Worm (Caenorhabditis elegans): ENCODE measurements around the gene Y39G8B.13.

DNA sequence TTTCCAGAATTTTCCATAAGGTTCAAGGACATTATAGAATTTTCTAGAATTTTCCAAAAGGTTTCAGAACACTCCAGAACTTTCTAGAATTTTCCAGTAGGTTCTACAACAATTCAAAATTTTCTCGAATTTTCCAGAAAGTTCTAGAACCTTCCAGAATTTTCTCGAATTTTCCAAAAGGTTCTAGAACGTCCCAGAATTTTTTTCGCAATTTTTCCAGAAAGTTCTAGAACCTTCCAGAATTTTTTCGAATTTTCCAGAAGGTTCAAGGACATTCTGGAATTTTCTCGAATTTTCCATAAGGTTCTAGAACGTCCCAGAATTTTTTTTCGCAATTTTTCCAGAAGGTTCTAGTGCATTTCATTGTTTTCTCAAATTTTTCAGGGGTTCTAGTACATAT lies 5.1 kb downstream of the Y39G8B.13 start:
- TF ChIP-seq unc-39 (tag; optimal IDR thresholded peaks at IDR 0.05) = no peak
- TF ChIP-seq Y48G9A.11 (GFP tag; IDR thresholded peaks at IDR 0.05) = no peak
- TF ChIP-seq ceh-28 (tag; optimal IDR thresholded peaks at IDR 0.05) = no peak
- no peak for TF ChIP-seq ama-1 (optimal IDR thresholded peaks at IDR 0.05)
- no peak for TF ChIP-seq duxl-1 (tag; optimal IDR thresholded peaks at IDR 0.05; ENCODE audit: poor library complexity)
- TF ChIP-seq skn-1 (tag; optimal IDR thresholded peaks at IDR 0.05) = no peak
- TF ChIP-seq dmd-8 (GFP tag; IDR thresholded peaks at IDR 0.05) = no peak
- TF ChIP-seq ceh-82 (tag; optimal IDR thresholded peaks at IDR 0.05) = no peak
- no peak for TF ChIP-seq mdt-29 (GFP tag; IDR thresholded peaks at IDR 0.05)
- TF ChIP-seq nhr-77 (tag; optimal IDR thresholded peaks at IDR 0.05) = no peak
- TF ChIP-seq nhr-237 (tag; optimal IDR thresholded peaks at IDR 0.05) = no peak
- TF ChIP-seq lin-39 (tag; optimal IDR thresholded peaks at IDR 0.05) = no peak
